Worm (Caenorhabditis elegans) whole organism, early embryonic: Measurements from ENCODE around the gene rpoa-12.

Experiments
- B0310.2 ChIP-seq: sonication (generic microtip); optimal IDR thresholded peaks from 2 replicates; lab custom pipeline; 2016; ENCODE audit warnings: mild to moderate bottlenecking, missing genetic modification characterization, missing compliant biosample characterization
- F13C5.2 ChIP-seq: sonication (generic microtip); optimal IDR thresholded peaks from 2 replicates; lab custom pipeline; 2017; ENCODE audit warnings: mild to moderate bottlenecking, missing genetic modification characterization, inconsistent platforms, missing compliant biosample characterization
- aly-1 ChIP-seq: sonication (generic microtip); optimal IDR thresholded peaks from 2 replicates; lab custom pipeline; 2016; ENCODE audit warnings: missing genetic modification characterization, missing compliant biosample characterization
- ama-1 ChIP-seq: fragments of 150-350 bp; optimal IDR thresholded peaks from 2 replicates; lab custom pipeline; 2014
- ceh-13 ChIP-seq: fragments of 200-800 bp; sonication (Bioruptor generic); optimal IDR thresholded peaks from 2 replicates; lab custom pipeline; 2018; ENCODE audit warnings: mild to moderate bottlenecking, missing genetic modification characterization, missing compliant biosample characterization
- flt-1 ChIP-seq: fragments of 200-800 bp; sonication (Bioruptor generic); IDR thresholded peaks from 2 replicates; pipeline ENCODE4 v1.3.6; 2022; ENCODE audit warnings: missing genetic modification characterization, missing compliant biosample characterization
- hmbx-1 ChIP-seq: sonication (generic microtip); optimal IDR thresholded peaks from 2 replicates; lab custom pipeline; 2016; ENCODE audit warnings: mild to moderate bottlenecking, missing genetic modification characterization, missing compliant biosample characterization
- hnd-1 ChIP-seq: sonication (generic microtip); optimal IDR thresholded peaks from 2 replicates; lab custom pipeline; 2016; ENCODE audit warnings: missing genetic modification characterization, missing compliant biosample characterization
- pes-1 ChIP-seq: fragments of 200-800 bp; sonication (Bioruptor generic); IDR thresholded peaks from 2 replicates; pipeline ENCODE4 v1.3.6; 2022; ENCODE audit warnings: missing genetic modification reagents, missing genetic modification characterization, missing compliant biosample characterization
- sea-1 ChIP-seq: fragments of 200-800 bp; sonication (Bioruptor generic); conservative IDR thresholded peaks from 2 replicates; pipeline ENCODE4 v1.3.6; 2022; ENCODE audit warnings: missing genetic modification characterization, missing compliant biosample characterization
- tbx-37 ChIP-seq: fragments of 200-800 bp; sonication (Bioruptor generic); conservative IDR thresholded peaks from 2 replicates; pipeline ENCODE4 v1.3.6; 2022; ENCODE audit warnings: missing genetic modification reagents, missing genetic modification characterization, missing compliant biosample characterization
- tra-4 ChIP-seq: sonication (generic microtip); optimal IDR thresholded peaks from 2 replicates; lab custom pipeline; 2017; ENCODE audit warnings: missing genetic modification characterization, missing compliant biosample characterization

DNA sequence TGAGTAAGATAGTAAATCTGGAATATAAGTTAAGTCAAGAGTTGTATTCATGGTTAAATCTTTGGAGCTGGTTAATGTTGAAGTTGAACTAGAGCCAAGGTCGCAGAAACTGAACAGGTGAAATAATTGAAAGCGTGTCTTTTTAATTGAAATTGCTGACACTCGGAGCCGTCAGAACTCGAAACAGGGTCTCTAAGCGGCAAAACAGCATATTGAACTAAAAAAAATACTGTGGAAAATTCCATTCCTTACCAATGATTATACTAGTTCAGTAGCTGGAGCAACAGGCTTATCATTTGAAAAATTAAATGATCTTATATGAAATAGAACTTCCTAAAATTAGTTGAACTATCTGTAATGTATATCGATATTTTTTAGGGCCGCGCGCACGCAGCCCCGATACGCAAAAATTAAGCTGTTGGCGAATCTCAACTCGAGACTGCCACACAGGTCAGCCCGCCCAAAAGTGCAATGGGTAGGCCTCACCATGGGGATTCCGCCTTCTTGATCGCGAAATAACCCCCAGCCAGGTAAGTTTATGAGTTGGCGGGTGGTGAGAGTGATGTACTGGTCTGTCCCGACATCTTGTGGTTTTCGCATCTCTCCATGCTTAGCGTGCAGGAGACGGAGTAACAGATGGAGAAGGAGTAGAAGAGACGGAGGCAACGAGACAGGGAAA lies 45.2 kb upstream of the rpoa-12 start, which contains the start of gene srz-97:
- TF ChIP-seq tbx-37 (no peak), tra-4 (tag; lab: Kevin White, UChicago) (no peak), flt-1 (GFP tag; lab: Robert Waterston, UW) (no peak), ama-1 (lab: Kevin White, UChicago) (no peak), hmbx-1 (no peak), aly-1 (tag; lab: Kevin White, UChicago) (no peak), ceh-13 (no peak), sea-1 (no peak), pes-1 (GFP tag; lab: Robert Waterston, UW) (no peak), hnd-1 (tag; lab: Kevin White, UChicago) (no peak), F13C5.2 (tag; lab: Kevin White, UChicago) (no peak), B0310.2 (tag; lab: Kevin White, UChicago) (no peak)
